Fruit fly (Drosophila melanogaster): Measurements from ENCODE around the gene CG6106.
A peak's percentile ranks its signal among the peaks of the same experiment; 100 is the strongest.

DNA sequence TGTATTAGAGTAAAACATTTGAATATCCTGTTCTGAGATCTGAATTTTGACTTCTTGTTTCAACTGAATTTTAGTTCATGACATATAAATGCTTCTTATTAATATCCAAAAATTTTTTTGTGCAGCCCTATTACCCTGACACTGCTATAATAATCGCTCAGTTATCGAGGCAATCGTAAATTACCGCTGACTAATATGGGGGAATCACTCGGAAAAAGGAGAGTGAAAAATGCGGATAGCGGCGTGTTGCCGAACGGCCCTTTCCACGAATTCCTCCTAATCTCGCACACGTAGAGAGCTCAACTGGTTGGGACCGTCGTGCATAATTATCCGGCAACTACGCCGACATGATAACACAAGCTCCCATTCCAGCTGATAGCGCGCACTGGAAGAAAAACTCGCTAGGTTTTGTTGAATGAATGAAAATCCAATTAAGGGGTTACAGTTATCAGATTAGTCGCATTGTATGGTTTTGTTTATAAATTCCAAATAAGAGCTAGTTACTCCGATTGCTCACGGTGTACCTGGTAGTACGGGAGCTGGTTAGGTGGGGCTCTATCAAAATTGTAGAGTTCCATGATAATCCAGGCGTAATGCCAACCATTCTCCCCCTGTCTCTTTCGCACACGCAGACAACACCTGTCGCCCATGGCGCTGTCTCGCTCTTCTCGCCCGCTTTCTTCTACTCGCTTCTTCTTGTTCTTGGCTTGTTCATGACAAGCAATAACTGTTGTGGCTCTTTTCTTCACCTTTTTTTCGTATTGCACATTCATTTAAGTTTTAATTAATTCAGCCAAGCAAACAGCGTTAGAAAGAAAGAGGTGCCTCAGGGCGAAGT, 9.3 kb downstream of the CG6106 start:
- TF ChIP-seq br (GFP tag; optimal IDR thresholded peaks at IDR 0.05) = peak; percentile 82
- TF ChIP-seq OdsH (GFP tag; optimal IDR thresholded peaks at IDR 0.05) = peak; percentile 78
- TF ChIP-seq lola (GFP tag; optimal IDR thresholded peaks at IDR 0.05) = no peak
- no peak for TF ChIP-seq pan (optimal IDR thresholded peaks at IDR 0.05)
- TF ChIP-seq Dfd (GFP tag; optimal IDR thresholded peaks at IDR 0.05) = no peak
- peak; percentile 5 for TF ChIP-seq Mio (GFP tag; optimal IDR thresholded peaks at IDR 0.05)
- peak; percentile 66 for TF ChIP-seq psq (GFP tag; optimal IDR thresholded peaks at IDR 0.05)
- no peak for TF ChIP-seq Vsx2 (GFP tag; optimal IDR thresholded peaks at IDR 0.05; ENCODE audit: partially characterized antibody)
